Worm (Caenorhabditis elegans): Measurements from ENCODE around the gene T11B7.1.

T11B7.1 gene

DNA sequence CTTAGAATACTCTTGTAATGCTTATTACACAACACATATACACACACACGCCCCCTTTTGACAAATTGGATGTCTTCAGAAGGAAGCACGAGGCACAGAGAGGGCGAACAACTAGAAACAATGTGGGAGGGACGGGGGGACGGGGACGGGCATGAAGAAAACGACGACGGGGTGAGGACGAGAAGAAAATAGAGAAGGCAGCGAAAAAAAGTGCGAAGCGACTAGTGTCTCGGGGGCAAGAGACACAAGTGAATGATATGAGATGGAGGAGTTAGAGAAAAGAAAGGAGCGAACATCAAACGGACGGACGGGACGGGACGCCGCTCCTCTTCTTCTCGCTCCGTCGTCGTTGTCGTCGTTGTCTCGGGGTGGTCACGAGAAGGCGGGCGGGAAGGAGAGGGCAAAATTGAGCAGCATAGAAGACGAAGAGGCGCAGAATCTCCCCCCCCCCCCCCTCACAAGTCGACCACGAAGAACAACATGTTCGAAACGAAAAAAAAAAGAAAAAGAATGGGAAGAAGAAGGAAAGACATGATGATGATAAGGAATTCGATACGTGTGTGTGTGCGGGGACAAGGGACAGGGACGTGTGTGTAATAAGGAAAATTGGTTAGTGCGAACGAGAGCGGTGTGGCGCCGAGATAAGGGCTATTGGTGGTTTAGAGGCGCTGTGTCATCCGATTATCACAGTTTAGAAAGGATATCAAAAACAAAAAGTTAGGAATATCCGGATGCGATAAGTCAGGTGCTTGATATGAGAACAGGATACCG is 45.4 kb upstream of the T11B7.1 start (continued):
- TF ChIP-seq lsy-2 (tag; optimal IDR thresholded peaks at IDR 0.05) = peak; percentile 1 to 67
- peak; percentile 87 for TF ChIP-seq ztf-4 (tag; optimal IDR thresholded peaks at IDR 0.05)
- peak; percentile 80 to 93 for TF ChIP-seq mdl-1 (tag; optimal IDR thresholded peaks at IDR 0.05)
- TF ChIP-seq nhr-129 (tag; optimal IDR thresholded peaks at IDR 0.05) = peak; percentile 71
- peak; percentile 45 for TF ChIP-seq unc-62 (GFP tag; optimal IDR thresholded peaks at IDR 0.05)
- TF ChIP-seq C34F6.9 (tag; optimal IDR thresholded peaks at IDR 0.05) = peak; percentile 82
- no peak for TF ChIP-seq ztf-1 (GFP tag; conservative IDR thresholded peaks at IDR 0.05)
- peak; percentile 93 for TF ChIP-seq F13H6.1 (tag; optimal IDR thresholded peaks at IDR 0.05)

DNA sequence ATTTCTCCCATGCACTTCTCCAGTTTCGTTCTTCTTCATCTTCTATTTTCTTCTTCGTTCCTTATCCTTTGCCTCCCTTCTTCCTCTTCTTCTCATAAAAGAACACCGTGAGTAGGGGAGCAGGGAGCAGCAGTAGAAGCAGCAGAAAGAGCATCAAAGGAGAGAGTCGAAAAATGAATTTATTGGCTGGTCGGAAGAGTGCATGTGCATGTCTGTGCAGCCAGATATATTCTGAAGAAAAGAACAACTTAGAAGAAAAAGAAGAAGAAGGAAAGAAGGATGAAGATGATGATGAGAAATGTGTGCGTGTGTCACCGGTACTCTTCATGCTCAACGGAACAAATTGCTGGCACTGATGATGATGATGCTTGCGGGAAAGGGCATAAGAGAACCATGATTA is 44.3 kb upstream of the T11B7.1 start:
- TF ChIP-seq R02D3.7 (tag; optimal IDR thresholded peaks at IDR 0.05) (no peak), fos-1 (tag; optimal IDR thresholded peaks at IDR 0.05) (peak; percentile 9), sem-4 (tag; optimal IDR thresholded peaks at IDR 0.05) (no peak), F13H6.1 (tag; optimal IDR thresholded peaks at IDR 0.05) (peak; percentile 9), peb-1 (tag; optimal IDR thresholded peaks at IDR 0.05) (no peak), mdl-1 (tag; optimal IDR thresholded peaks at IDR 0.05) (peak in 1 of 2 experiments; percentile 31), zag-1 (tag; optimal IDR thresholded peaks at IDR 0.05) (peak; percentile 58), sma-3 (GFP tag; optimal IDR thresholded peaks at IDR 0.05) (no peak), nhr-10 (tag; optimal IDR thresholded peaks at IDR 0.05) (no peak), unc-55 (GFP tag; optimal IDR thresholded peaks at IDR 0.05) (peak; percentile 52), mab-5 (tag; optimal IDR thresholded peaks at IDR 0.05) (no peak), nhr-11 (tag; optimal IDR thresholded peaks at IDR 0.05) (no peak), sma-9 (GFP tag; optimal IDR thresholded peaks at IDR 0.05) (peak; percentile 36), sma-9 (tag; optimal IDR thresholded peaks at IDR 0.05) (no peak), C34F6.9 (tag; optimal IDR thresholded peaks at IDR 0.05) (peak; percentile 60)

DNA sequence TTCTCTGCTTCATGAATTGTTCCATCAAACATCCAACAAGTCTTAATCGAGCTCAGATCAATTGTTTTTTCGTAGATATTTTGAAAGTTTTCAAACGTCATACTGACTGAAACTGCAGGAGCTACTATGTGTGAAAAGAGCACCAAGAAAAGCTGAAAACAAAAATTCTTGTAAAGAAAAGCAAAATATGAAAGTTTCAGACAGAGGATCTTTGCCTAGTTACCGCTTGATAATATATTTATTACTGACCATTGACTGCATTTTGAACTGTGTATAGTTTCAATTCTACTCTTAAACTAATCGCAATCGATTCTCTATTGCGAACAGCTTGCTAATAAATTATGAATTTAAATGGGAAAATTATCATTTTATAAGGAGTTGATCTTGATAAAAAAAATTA is 42.3 kb upstream of the T11B7.1 start, which contains the start of gene clec-182:
Gene clec-182 (minus strand): TSS at position 101 of the 400 bp plus-strand sequence.
- TF ChIP-seq sma-9 (GFP tag; optimal IDR thresholded peaks at IDR 0.05) (no peak), sma-9 (tag; optimal IDR thresholded peaks at IDR 0.05) (no peak), alr-1 (tag; optimal IDR thresholded peaks at IDR 0.05) (no peak), unc-62 (GFP tag; optimal IDR thresholded peaks at IDR 0.05) (no peak), lsy-2 (tag; optimal IDR thresholded peaks at IDR 0.05) (no peak), nhr-10 (tag; optimal IDR thresholded peaks at IDR 0.05) (no peak), sem-4 (tag; optimal IDR thresholded peaks at IDR 0.05) (no peak), snpc-4 (tag; optimal IDR thresholded peaks at IDR 0.05) (no peak), nhr-6 (tag; optimal IDR thresholded peaks at IDR 0.05) (no peak), ama-1 (optimal IDR thresholded peaks at IDR 0.05) (no peak), aly-2 (tag; optimal IDR thresholded peaks at IDR 0.05) (no peak), lin-39 (tag; optimal IDR thresholded peaks at IDR 0.05) (no peak), nhr-25 (tag; optimal IDR thresholded peaks at IDR 0.05) (no peak), dmd-4 (tag; optimal IDR thresholded peaks at IDR 0.05) (no peak), nhr-77 (tag; optimal IDR thresholded peaks at IDR 0.05) (no peak)

DNA sequence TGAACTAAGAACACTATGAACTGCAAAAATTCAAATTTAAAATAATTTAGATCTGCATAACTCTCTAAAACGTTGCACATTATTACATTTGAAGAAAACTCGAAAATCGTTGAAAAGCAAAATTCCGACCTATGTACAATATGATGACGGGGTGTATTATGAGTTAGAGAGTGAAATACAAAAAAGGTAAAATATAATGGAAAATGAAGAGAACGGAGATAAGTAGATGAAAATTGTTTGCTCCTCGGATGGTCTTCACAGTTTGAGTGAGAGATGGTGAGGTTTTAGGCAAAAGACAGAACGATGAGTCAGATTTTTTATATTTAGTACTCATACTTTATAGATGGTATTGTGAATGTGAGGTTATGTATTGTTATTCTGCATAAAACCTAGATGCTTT is 33.2 kb upstream of the T11B7.1 start:
- TF ChIP-seq dmd-4 (tag; optimal IDR thresholded peaks at IDR 0.05) (no peak), fos-1 (tag; optimal IDR thresholded peaks at IDR 0.05) (peak; percentile 78)

DNA sequence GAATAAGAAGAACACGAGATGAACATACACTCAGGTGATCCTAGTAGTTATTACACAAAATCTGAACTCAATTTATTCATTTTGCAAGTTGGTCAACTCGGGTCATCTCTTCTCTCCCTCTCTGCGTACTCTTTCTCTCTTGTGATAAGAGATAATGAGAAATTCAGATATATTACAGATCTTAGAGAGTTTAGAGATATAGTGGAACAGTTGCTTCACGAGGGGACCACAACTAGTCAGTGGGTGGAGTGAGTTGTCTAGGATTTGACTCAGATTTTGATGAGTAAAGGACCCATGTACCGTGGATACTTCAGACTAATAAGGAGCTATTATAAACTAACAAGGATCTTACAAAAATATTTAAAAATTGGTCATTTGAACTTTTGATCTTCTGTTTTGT is 26.9 kb upstream of the T11B7.1 start, which contains the start of gene exc-5:
Gene exc-5 (minus strand): TSS at position 57 of the 400 bp plus-strand sequence.
- no peak for TF ChIP-seq zag-1 (tag; optimal IDR thresholded peaks at IDR 0.05)
- peak; percentile 51 for TF ChIP-seq F13H6.1 (tag; optimal IDR thresholded peaks at IDR 0.05)
- no peak for TF ChIP-seq mab-5 (tag; optimal IDR thresholded peaks at IDR 0.05)
- peak; percentile 8 for TF ChIP-seq C34F6.9 (tag; optimal IDR thresholded peaks at IDR 0.05)
- TF ChIP-seq nhr-129 (tag; optimal IDR thresholded peaks at IDR 0.05) = peak; percentile 13
- peak; percentile 28 for TF ChIP-seq sma-9 (GFP tag; optimal IDR thresholded peaks at IDR 0.05)
- TF ChIP-seq sma-9 (tag; optimal IDR thresholded peaks at IDR 0.05) = no peak

DNA sequence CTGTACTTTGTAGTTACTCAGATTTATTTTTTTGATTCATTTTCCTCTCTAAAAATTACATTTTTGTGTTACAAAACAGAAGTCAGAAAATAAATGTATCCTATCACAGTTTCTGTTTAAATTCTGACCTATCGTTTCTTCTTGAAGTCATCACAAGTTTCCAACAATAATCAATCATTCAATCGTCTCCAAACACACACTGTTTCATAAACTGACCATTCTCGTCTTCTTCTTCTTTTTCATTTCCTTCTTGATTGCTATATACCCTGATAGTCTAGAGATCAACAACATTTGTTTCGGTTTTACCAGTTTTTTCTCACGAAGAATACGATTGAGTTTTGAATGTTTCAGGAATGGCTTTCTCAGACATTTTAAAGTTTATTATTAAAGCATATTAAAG is 25.4 kb upstream of the T11B7.1 start:
- TF ChIP-seq dmd-4 (tag; optimal IDR thresholded peaks at IDR 0.05) (no peak), lsy-2 (tag; optimal IDR thresholded peaks at IDR 0.05) (no peak), sma-9 (GFP tag; optimal IDR thresholded peaks at IDR 0.05) (peak; percentile 55), sma-9 (tag; optimal IDR thresholded peaks at IDR 0.05) (no peak), R02D3.7 (tag; optimal IDR thresholded peaks at IDR 0.05) (no peak), nhr-21 (tag; optimal IDR thresholded peaks at IDR 0.05) (peak; percentile 23), nhr-25 (tag; optimal IDR thresholded peaks at IDR 0.05) (peak; percentile 29), sma-3 (GFP tag; optimal IDR thresholded peaks at IDR 0.05) (peak; percentile 21)
